Worm (Caenorhabditis elegans) whole organism, L1 larva: ENCODE results near the gene slmp-1.
A peak's percentile ranks its signal among the peaks of the same experiment; 100 is the strongest.

Source experiments
- lin-14 ChIP-seq: fragments of 200-800 bp; sonication (Bioruptor generic); optimal IDR thresholded peaks from 2 replicates; lab custom pipeline; 2018; ENCODE audit warnings: mild to moderate bottlenecking, missing genetic modification characterization, moderate library complexity, missing compliant biosample characterization
- mef-2 ChIP-seq: fragments of 150-350 bp; optimal IDR thresholded peaks from 2 replicates; lab custom pipeline; 2014; ENCODE audit warnings: missing biosample characterization, missing genetic modification characterization

DNA sequence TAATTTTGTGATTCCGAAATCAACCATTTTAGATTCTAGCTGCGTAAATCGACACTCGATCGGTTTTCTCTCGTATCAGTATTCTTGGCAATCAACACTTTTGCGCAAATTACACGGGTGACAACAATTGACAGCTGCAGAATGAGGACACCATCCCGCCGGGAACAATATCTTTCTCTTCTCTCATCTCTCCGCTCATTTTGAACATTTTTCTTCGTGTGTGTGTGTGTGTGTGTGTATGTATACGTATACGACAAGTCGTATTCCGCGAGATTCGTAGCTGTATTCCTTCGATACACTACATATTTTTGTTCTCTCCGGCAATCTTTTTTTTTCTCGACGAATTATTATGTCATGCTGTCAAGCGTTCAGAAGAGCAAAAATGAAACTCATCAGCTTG lies 43.3 kb downstream of the slmp-1 start:
- TF ChIP-seq lin-14 (GFP tag; lab: Kevin White, UChicago) (peak; percentile 49), mef-2 (tag; lab: Kevin White, UChicago) (no peak)
